Worm (Caenorhabditis elegans) whole organism, midembryonic: ENCODE results near the gene C06A1.3.

Experiments
- T22C8.4 ChIP-seq: fragments of 200-800 bp; sonication (Bioruptor generic); IDR thresholded peaks from 2 replicates; pipeline ENCODE4 v1.3.6; 2022; ENCODE audit warnings: missing genetic modification characterization, missing compliant biosample characterization
- cog-1 ChIP-seq: sonication (generic microtip); optimal IDR thresholded peaks from 2 replicates; lab custom pipeline; 2016; ENCODE audit warnings: missing genetic modification characterization, missing compliant biosample characterization
- flt-1 ChIP-seq: fragments of 200-800 bp; sonication (Bioruptor generic); IDR thresholded peaks from 2 replicates; pipeline ENCODE4 v1.3.6; 2022; ENCODE audit warnings: missing genetic modification characterization, missing compliant biosample characterization
- klf-2 ChIP-seq: fragments of 200-800 bp; sonication (Bioruptor generic); conservative IDR thresholded peaks from 2 replicates; pipeline ENCODE4 v1.3.6; 2022; ENCODE audit warnings: missing genetic modification reagents, missing genetic modification characterization, missing compliant biosample characterization
- med-1 ChIP-seq: sonication (generic microtip); optimal IDR thresholded peaks from 2 replicates; lab custom pipeline; 2017; ENCODE audit warnings: missing genetic modification characterization, mild to moderate bottlenecking, missing compliant biosample characterization, antibody characterized with exemption, missing genetic modification reagents; ENCODE audit not compliant: insufficient read depth
- ref-1 ChIP-seq: fragments of 200-800 bp; sonication (Bioruptor generic); conservative IDR thresholded peaks from 2 replicates; pipeline ENCODE4 v1.3.6; 2022; ENCODE audit warnings: missing genetic modification reagents, missing genetic modification characterization, missing compliant biosample characterization
- tab-1 ChIP-seq: fragments of 200-800 bp; sonication (Bioruptor generic); IDR thresholded peaks from 2 replicates; pipeline ENCODE4 v1.3.6; 2022; ENCODE audit warnings: missing genetic modification characterization, missing compliant biosample characterization
- ztf-23 ChIP-seq: fragments of 200-800 bp; sonication (Bioruptor generic); IDR thresholded peaks from 2 replicates; pipeline ENCODE4 v1.3.6; 2022; ENCODE audit warnings: missing genetic modification reagents, missing genetic modification characterization, missing compliant biosample characterization
- ztf-29 ChIP-seq: fragments of 200-800 bp; sonication (Bioruptor generic); IDR thresholded peaks from 2 replicates; pipeline ENCODE4 v1.3.6; 2022; ENCODE audit warnings: missing genetic modification reagents, missing genetic modification characterization, missing compliant biosample characterization

Gene C06A1.3

DNA sequence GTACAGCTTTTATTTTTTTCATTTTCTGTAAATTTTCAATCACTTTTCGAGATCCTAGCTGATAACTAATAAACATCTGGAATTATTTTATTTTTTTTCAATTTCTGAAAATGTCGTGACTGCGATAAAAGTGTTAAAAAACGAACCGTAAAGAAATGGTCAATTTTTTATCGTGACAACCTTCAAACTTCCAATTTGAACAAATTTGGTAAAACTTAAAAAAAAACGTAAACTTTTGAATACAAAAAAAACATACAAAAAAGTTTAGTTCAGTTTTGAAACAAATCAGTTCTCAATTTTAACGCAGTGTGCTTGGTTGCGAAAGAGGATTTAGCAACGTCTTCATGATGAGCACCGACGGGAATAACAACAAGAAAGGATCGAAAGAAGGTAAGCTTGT, at the start of gene C06A1.3:
Gene C06A1.3, plus strand, starts transcription at position 301 of the 400 bp plus-strand sequence.
- TF ChIP-seq tab-1 (no peak), ztf-23 (no peak), ref-1 (GFP tag; lab: Robert Waterston, UW) (no peak), med-1 (no peak), ztf-29 (GFP tag; lab: Robert Waterston, UW) (no peak), T22C8.4 (no peak), flt-1 (no peak), cog-1 (tag; lab: Kevin White, UChicago) (no peak), klf-2 (GFP tag; lab: Robert Waterston, UW) (no peak)

DNA sequence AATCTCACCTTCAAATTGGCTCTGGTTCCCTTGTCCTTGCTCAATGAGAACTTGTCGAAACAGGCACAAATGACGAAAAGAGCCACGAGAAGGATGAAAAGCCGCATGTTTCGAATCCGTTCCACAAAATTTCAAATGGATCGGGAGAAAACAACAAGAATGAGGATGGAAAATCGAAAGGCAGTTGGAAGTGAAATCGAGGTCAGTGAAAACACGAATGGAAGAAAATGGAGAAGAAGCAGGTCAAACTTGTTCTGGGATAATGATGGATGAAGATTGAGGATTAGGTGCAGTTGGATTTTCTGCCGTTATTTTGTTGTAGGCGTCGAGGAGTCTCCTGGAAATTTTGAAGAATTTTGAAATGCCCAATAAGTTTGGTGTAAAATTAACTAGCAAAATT, 49.0 kb upstream of the C06A1.3 start:
- TF ChIP-seq ref-1 (GFP tag; lab: Robert Waterston, UW) = no peak
- no peak for TF ChIP-seq ztf-23
- TF ChIP-seq med-1 = no peak
- TF ChIP-seq ztf-29 (GFP tag; lab: Robert Waterston, UW) = no peak
- TF ChIP-seq tab-1 = no peak
- TF ChIP-seq flt-1 = no peak
- TF ChIP-seq T22C8.4 = no peak
- TF ChIP-seq cog-1 (tag; lab: Kevin White, UChicago) = no peak
- TF ChIP-seq klf-2 (GFP tag; lab: Robert Waterston, UW) = no peak

DNA sequence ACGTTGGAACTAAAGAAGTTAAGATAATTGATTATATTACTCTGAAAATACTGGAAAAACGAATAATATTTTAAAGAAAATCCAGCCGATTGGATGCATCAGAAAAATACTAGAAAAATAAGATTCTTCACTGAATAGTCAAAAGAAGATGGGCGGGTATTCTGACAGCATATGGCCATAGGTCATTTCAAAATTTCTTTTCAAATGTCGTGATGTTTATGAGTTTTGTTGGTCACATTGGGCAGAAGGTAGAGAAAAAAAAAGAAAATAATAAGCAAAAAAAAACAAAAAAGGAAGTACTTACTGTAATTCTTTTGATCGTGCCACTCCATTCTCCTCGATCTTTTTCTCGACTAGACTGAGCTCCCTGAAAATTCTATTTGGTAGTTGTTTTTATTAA, 48.5 kb upstream of the C06A1.3 start, which contains the start of gene F59B10.5:
Gene F59B10.5, minus strand, starts transcription at position 101 of the 400 bp plus-strand sequence.
- TF ChIP-seq flt-1 = no peak
- no peak for TF ChIP-seq tab-1
- TF ChIP-seq klf-2 (GFP tag; lab: Robert Waterston, UW) = no peak
- no peak for TF ChIP-seq ref-1 (GFP tag; lab: Robert Waterston, UW)
- TF ChIP-seq ztf-23 = no peak
- TF ChIP-seq cog-1 (tag; lab: Kevin White, UChicago) = no peak
- TF ChIP-seq med-1 = no peak
- no peak for TF ChIP-seq T22C8.4
- TF ChIP-seq ztf-29 (GFP tag; lab: Robert Waterston, UW) = no peak

DNA sequence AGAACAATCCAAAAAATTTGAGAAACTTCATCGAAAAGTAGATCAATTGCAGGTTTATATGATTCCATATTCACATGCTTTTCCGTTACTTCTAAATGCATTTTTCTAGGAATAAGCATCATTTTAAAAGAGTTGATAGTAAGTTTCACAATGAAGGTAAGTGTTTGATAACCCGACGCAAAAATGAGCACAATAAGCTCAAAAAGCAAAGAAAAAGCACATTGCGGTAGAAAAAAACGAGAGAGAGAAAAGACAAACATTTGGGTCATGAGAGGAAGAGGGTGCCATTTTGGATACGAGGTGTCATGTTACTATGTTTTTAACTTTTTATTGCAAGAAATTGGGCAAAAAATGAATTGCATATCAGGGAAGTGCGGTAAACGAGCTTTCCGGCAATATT, 47.7 kb upstream of the C06A1.3 start, which contains the start of gene F59B10.6:
Gene F59B10.6, minus strand, starts transcription at position 101 of the 400 bp plus-strand sequence.
- TF ChIP-seq T22C8.4 (no peak), ztf-23 (no peak), tab-1 (no peak), ref-1 (GFP tag; lab: Robert Waterston, UW) (no peak), flt-1 (no peak), cog-1 (tag; lab: Kevin White, UChicago) (no peak), ztf-29 (GFP tag; lab: Robert Waterston, UW) (no peak), med-1 (no peak), klf-2 (GFP tag; lab: Robert Waterston, UW) (no peak)

DNA sequence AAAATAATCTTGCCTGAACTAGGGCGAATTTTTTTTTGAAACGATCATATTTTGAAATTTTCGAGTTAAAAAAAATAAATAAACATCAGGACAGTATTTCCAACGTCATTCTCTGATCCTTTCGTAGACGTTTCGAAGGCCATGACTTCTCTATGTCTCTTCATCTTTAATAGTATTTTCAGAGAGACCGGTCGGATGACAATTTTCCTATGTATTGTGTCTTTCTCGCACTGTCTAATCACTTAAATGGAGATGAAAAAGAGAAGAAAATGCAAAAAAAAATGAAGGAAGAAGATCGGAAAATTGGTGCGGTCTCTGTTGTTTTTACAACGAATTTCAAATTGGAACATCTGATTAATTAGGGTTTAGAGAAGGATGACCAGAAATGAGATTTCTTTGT, 46.9 kb upstream of the C06A1.3 start:
- TF ChIP-seq ztf-29 (GFP tag; lab: Robert Waterston, UW) = no peak
- no peak for TF ChIP-seq med-1
- no peak for TF ChIP-seq T22C8.4
- no peak for TF ChIP-seq klf-2 (GFP tag; lab: Robert Waterston, UW)
- TF ChIP-seq tab-1 = no peak
- TF ChIP-seq flt-1 = no peak
- no peak for TF ChIP-seq ref-1 (GFP tag; lab: Robert Waterston, UW)
- no peak for TF ChIP-seq ztf-23
- no peak for TF ChIP-seq cog-1 (tag; lab: Kevin White, UChicago)

DNA sequence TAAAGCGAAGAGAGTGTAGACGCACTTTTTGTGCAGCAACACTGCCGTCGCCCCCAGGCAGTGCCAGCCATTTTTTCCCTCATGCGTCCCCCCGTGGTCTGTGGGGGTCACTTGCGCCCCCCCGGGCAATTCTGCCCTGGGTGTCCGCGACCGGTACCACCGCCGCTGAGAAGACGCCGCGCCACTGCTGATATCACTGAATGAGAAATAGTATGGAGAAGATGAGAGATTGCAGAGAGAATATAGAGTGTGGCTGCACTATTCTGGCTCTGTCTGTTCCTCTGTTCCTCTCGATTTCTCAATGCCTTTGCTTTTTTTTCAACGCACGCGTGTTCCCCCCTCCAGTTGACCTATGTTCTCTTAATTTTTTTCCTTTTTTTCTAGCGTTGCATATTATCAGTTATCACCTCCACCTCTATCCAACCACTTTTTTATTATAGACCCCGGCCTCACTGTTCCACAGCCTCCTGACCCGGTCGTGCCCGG, 44.4 kb upstream of the C06A1.3 start, which contains the start of gene mab-10:
Gene mab-10, plus strand, starts transcription at position 436 of the 486 bp plus-strand sequence.
- TF ChIP-seq T22C8.4 (no peak), ztf-29 (GFP tag; lab: Robert Waterston, UW) (no peak), ztf-23 (0 out of 2 replicates have a peak, but pooled peaks have one; percentile 48)

DNA sequence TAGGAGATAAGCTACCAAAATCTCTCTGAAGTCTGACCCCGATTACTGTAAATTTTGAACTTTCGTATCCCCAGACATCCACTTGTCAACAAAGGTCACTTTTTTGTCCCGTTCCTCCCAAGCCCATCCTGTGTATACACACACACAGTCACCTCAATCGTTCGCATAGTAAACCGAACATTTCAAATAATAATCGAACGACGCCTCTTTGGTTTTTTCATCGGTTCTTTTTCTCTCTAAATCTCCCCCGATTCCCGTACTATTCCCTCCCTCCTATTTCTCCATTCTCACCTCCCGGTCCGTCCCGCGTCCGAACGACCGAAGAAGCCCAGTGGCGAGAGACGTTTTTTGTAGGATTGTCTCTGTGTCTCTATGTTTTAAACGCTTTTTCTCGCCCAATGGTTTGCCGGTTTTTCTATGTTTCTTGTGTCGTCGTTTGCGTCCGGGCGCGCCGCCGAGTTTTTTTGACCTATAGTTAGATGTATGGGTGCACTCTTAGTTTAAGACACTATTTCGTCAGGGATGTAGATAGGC, 42.8 kb upstream of the C06A1.3 start:
- TF ChIP-seq ztf-29 (GFP tag; lab: Robert Waterston, UW) = no peak
- TF ChIP-seq klf-2 (GFP tag; lab: Robert Waterston, UW) = no peak
- TF ChIP-seq med-1 = no peak
- TF ChIP-seq tab-1 = no peak
- TF ChIP-seq flt-1 = no peak
- TF ChIP-seq ztf-23 = no peak
- TF ChIP-seq T22C8.4 = no peak
- TF ChIP-seq ref-1 (GFP tag; lab: Robert Waterston, UW) = no peak
- no peak for TF ChIP-seq cog-1 (tag; lab: Kevin White, UChicago)

DNA sequence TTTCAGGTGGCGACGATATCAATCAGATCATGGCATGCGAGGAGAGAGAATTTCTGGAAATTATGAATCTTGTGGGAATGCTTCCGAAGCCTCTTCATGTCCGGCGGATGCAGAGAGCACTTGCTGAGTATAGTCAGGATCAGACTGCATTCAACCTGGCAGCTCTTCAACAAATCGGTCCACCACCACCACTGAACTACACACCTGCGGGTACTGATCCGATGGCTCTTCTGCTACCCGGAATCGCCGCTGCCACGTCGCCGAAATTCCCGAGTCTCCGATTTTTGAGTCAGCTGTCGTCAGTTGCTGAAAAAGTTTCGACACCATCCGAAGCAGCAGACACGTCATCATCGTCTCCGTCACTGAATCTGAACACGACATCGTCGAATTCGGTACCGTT, 41.2 kb upstream of the C06A1.3 start:
- no peak for TF ChIP-seq tab-1
- TF ChIP-seq flt-1 = no peak
- TF ChIP-seq ztf-29 (GFP tag; lab: Robert Waterston, UW) = no peak
- no peak for TF ChIP-seq ztf-23
- no peak for TF ChIP-seq klf-2 (GFP tag; lab: Robert Waterston, UW)
- no peak for TF ChIP-seq T22C8.4

DNA sequence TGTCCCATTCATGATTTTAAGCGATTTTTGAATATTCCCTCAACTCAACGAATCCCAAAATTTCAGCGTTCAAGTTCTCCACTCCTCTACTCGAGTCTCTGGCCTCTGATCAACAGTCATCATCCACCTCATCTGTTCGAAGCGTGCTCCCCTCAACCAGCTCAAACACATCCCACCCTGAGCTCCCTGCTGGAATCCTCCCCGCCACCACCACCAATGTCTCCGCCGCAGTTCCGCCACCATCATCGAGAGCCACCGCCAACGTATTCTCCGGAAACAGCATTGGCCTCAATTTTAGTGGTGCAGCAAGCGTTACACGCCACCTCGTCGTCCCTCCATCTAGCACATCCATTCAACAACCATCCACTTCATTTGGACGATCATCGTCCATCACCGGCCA, 40.5 kb upstream of the C06A1.3 start:
- TF ChIP-seq tab-1 (no peak), flt-1 (no peak), ztf-29 (GFP tag; lab: Robert Waterston, UW) (no peak), ref-1 (GFP tag; lab: Robert Waterston, UW) (no peak), T22C8.4 (no peak), ztf-23 (no peak), klf-2 (GFP tag; lab: Robert Waterston, UW) (no peak), med-1 (no peak), cog-1 (tag; lab: Kevin White, UChicago) (no peak)

DNA sequence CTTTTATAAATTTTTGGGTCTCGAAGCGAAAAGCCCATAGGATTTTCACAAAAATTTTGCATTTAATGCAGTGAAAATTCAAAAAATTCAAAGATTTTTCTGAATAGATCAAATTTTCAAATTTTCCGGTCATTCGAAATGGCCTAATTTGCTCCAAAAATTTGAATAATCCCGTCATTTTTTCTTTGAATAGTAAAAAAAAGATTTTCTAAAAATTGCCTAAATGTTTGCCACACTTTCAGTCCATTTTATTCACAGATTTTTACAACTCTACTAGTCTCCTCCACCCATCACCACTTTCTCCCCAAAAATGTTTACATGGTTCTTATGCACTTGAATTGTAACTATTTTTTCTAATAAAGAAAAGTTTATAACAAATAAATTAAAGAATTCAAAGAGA, 38.1 kb upstream of the C06A1.3 start:
- TF ChIP-seq klf-2 (GFP tag; lab: Robert Waterston, UW) = no peak
- TF ChIP-seq tab-1 = no peak
- TF ChIP-seq ref-1 (GFP tag; lab: Robert Waterston, UW) = no peak
- no peak for TF ChIP-seq T22C8.4

DNA sequence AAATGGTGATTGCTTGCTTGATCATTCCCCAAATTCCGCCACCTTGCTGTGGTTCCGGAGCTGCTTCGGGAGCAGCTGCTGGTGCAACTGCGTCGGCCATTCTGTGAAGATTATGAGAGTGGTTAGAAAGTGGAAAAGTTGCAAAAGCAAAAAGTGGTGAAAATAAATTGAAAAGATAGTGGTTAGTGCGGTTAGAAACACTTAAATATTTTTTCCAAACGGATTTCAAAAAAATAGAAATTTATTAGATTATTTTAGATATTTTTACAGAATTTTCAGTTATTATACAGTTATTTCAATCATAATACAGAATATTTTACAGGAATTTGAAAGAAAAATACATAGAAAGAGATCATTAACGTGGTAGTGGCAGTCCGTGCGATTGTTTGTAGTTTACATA, 34.5 kb upstream of the C06A1.3 start, which contains the start of gene R166.2:
Gene R166.2, minus strand, starts transcription at position 101 of the 400 bp plus-strand sequence.
- no peak for TF ChIP-seq ref-1 (GFP tag; lab: Robert Waterston, UW)
- no peak for TF ChIP-seq tab-1
- no peak for TF ChIP-seq flt-1
- no peak for TF ChIP-seq med-1
